Worm (Caenorhabditis elegans): ENCODE measurements around the gene Y39G8B.2.

The Y39G8B.2 gene

ce11 chrII:13954979-13955378 is 21.0 kb downstream of the Y39G8B.2 start:
- TF ChIP-seq rbr-2 (tag; optimal IDR thresholded peaks at IDR 0.05): no peak
- TF ChIP-seq mdl-1 (tag; optimal IDR thresholded peaks at IDR 0.05): no peak
- no peak for TF ChIP-seq nhr-237 (tag; optimal IDR thresholded peaks at IDR 0.05)
- peak; percentile 37 for TF ChIP-seq nhr-28 (tag; optimal IDR thresholded peaks at IDR 0.05)
- no peak for TF ChIP-seq lir-3 (tag; optimal IDR thresholded peaks at IDR 0.05)
- TF ChIP-seq mxl-3 (GFP tag; optimal IDR thresholded peaks at IDR 0.05): no peak
- TF ChIP-seq lsy-2 (tag; optimal IDR thresholded peaks at IDR 0.05): peak in 1 of 2 experiments; percentile 73
- TF ChIP-seq R02D3.7 (tag; optimal IDR thresholded peaks at IDR 0.05): no peak
- no peak for TF ChIP-seq ceh-44 (GFP tag; IDR thresholded peaks at IDR 0.05)
- no peak for TF ChIP-seq lin-39 (tag; optimal IDR thresholded peaks at IDR 0.05)
- no peak for TF ChIP-seq ces-1 (GFP tag; optimal IDR thresholded peaks at IDR 0.05)
- TF ChIP-seq attf-4 (tag; optimal IDR thresholded peaks at IDR 0.05): no peak
- TF ChIP-seq unc-62 (GFP tag; optimal IDR thresholded peaks at IDR 0.05 in 1 of 2): no peak
- TF ChIP-seq unc-62 (tag; optimal IDR thresholded peaks at IDR 0.05): no peak
- TF ChIP-seq hlh-30 (tag; optimal IDR thresholded peaks at IDR 0.05; ENCODE audit: insufficient read depth): peak; percentile 29
- TF ChIP-seq T26A8.4 (GFP tag; IDR thresholded peaks at IDR 0.05): no peak
- TF ChIP-seq arid-1 (GFP tag; conservative IDR thresholded peaks at IDR 0.05): no peak
- peak; percentile 3 for TF ChIP-seq mep-1 (tag; optimal IDR thresholded peaks at IDR 0.05)
- TF ChIP-seq ceh-20 (GFP tag; IDR thresholded peaks at IDR 0.05): no peak
- no peak for TF ChIP-seq gei-8 (GFP tag; optimal IDR thresholded peaks at IDR 0.05)
- no peak for TF ChIP-seq ceh-82 (tag; optimal IDR thresholded peaks at IDR 0.05)
- TF ChIP-seq dmd-6 (GFP tag; IDR thresholded peaks at IDR 0.05): peak; percentile 22; the same call in 1 of the 2 replicates
- no peak for TF ChIP-seq ctbp-1 (GFP tag; IDR thresholded peaks at IDR 0.05)
- TF ChIP-seq nhr-25 (tag; optimal IDR thresholded peaks at IDR 0.05; ENCODE audit: borderline replicate concordance, insufficient read depth): no peak
- peak; percentile 4 for TF ChIP-seq dve-1 (tag; optimal IDR thresholded peaks at IDR 0.05; ENCODE audit: insufficient read depth)
- no peak for TF ChIP-seq dpl-1 (GFP tag; optimal IDR thresholded peaks at IDR 0.05)
- no peak for TF ChIP-seq ztf-11 (tag; optimal IDR thresholded peaks at IDR 0.05)
- no peak for TF ChIP-seq lin-38 (GFP tag; IDR thresholded peaks at IDR 0.05)
- TF ChIP-seq aha-1 (tag): no peak
- TF ChIP-seq nhr-42 (GFP tag; IDR thresholded peaks at IDR 0.05): no peak
- TF ChIP-seq aly-2 (tag; optimal IDR thresholded peaks at IDR 0.05): no peak
- no peak for TF ChIP-seq sdz-12 (GFP tag; optimal IDR thresholded peaks at IDR 0.05)
- TF ChIP-seq nhr-76 (tag; optimal IDR thresholded peaks at IDR 0.05): no peak
- peak; percentile 29 for TF ChIP-seq hlh-11 (tag; optimal IDR thresholded peaks at IDR 0.05)
- no peak for TF ChIP-seq F10B5.3 (tag; optimal IDR thresholded peaks at IDR 0.05)
- TF ChIP-seq ztf-7 (tag; optimal IDR thresholded peaks at IDR 0.05): no peak
- TF ChIP-seq daf-12 (tag; optimal IDR thresholded peaks at IDR 0.05): no peak
- TF ChIP-seq lin-29 (GFP tag; IDR thresholded peaks at IDR 0.05): no peak
- no peak for TF ChIP-seq snpc-4 (tag; optimal IDR thresholded peaks at IDR 0.05)
- peak; percentile 46 for TF ChIP-seq nhr-77 (tag; optimal IDR thresholded peaks at IDR 0.05)
- no peak for TF ChIP-seq zip-2 (tag; optimal IDR thresholded peaks at IDR 0.05)
- no peak for TF ChIP-seq vab-7 (GFP tag; IDR thresholded peaks at IDR 0.05)
- no peak for TF ChIP-seq daf-16 (GFP tag; optimal IDR thresholded peaks at IDR 0.05)
- TF ChIP-seq daf-16 (tag; optimal IDR thresholded peaks at IDR 0.05): peak; percentile 9
- TF ChIP-seq F44E2.7 (GFP tag; IDR thresholded peaks at IDR 0.05): no peak
- TF ChIP-seq daf-19 (GFP tag; conservative IDR thresholded peaks at IDR 0.05): no peak
